Worm (Caenorhabditis elegans) whole organism, young adult: ENCODE data around the gene srv-32.

ENCODE experiments used
- B0261.1 ChIP-seq: sonication (generic microtip); optimal IDR thresholded peaks from 2 replicates; lab custom pipeline; 2016; ENCODE audit warnings: mild to moderate bottlenecking, missing genetic modification characterization, moderate library complexity, missing compliant biosample characterization
- F57C9.4 ChIP-seq: sonication (generic microtip); optimal IDR thresholded peaks from 2 replicates; lab custom pipeline; 2017; ENCODE audit warnings: mild to moderate bottlenecking, missing genetic modification characterization, missing compliant biosample characterization
- K11D2.4 ChIP-seq: fragments of 200-800 bp; sonication (Bioruptor generic); IDR thresholded peaks from 2 replicates; pipeline ENCODE4 v1.3.6; 2022; ENCODE audit warnings: missing genetic modification reagents, missing genetic modification characterization, missing compliant biosample characterization
- ama-1 ChIP-seq, 3 experiments: fragments of 150-350 bp in 1 of 3; sonication (generic microtip) in 2 of 3; optimal IDR thresholded peaks; 2 replicates each; lab custom pipeline; 2014 to 2018; ENCODE audit warnings: missing biosample characterization in 2 of 3, missing genetic modification characterization in 2 of 3, missing genetic modification reagents in 2 of 3
- ceh-58 ChIP-seq: fragments of 200-800 bp; sonication (Bioruptor generic); IDR thresholded peaks from 2 replicates; pipeline ENCODE4 v1.3.6; 2022; ENCODE audit warnings: missing genetic modification characterization, missing compliant biosample characterization
- ceh-91 ChIP-seq: fragments of 200-800 bp; sonication (Bioruptor generic); IDR thresholded peaks from 2 replicates; pipeline ENCODE4 v1.3.6; 2022; ENCODE audit warnings: missing genetic modification reagents, missing genetic modification characterization, missing compliant biosample characterization
- nfya-1 ChIP-seq: sonication (generic microtip); optimal IDR thresholded peaks from 2 replicates; lab custom pipeline; 2017; ENCODE audit warnings: antibody characterized with exemption, missing compliant biosample characterization, missing genetic modification characterization, borderline replicate concordance; ENCODE audit not compliant: insufficient read depth
- unc-130 ChIP-seq: sonication (generic microtip); optimal IDR thresholded peaks from 2 replicates; lab custom pipeline; 2016; ENCODE audit warnings: missing genetic modification reagents, missing genetic modification characterization, missing compliant biosample characterization

- TF ChIP-seq nfya-1 (tag; lab: Kevin White, UChicago), result no peak
- TF ChIP-seq unc-130 (GFP tag; lab: Kevin White, UChicago), result no peak
- TF ChIP-seq ama-1 (optimal IDR thresholded peaks at IDR 0.05; lab: Kevin White, UChicago), result no peak
- TF ChIP-seq ama-1 (GFP tag; optimal IDR thresholded peaks at IDR 0.05; lab: Kevin White, UChicago), result no peak
- TF ChIP-seq K11D2.4, result no peak
- no peak for TF ChIP-seq F57C9.4
- TF ChIP-seq ceh-58 (GFP tag; lab: Robert Waterston, UW), result no peak
- TF ChIP-seq ceh-91, result no peak
- no peak for TF ChIP-seq B0261.1 (tag; lab: Kevin White, UChicago)
Observed at ce11 chrIV:6307439-6307838, 25.4 kb upstream of the srv-32 start, which contains the start of gene csp-2.
